Fruit fly (Drosophila melanogaster): Measurements from ENCODE around the gene CG3638.

The CG3638 gene

DNA sequence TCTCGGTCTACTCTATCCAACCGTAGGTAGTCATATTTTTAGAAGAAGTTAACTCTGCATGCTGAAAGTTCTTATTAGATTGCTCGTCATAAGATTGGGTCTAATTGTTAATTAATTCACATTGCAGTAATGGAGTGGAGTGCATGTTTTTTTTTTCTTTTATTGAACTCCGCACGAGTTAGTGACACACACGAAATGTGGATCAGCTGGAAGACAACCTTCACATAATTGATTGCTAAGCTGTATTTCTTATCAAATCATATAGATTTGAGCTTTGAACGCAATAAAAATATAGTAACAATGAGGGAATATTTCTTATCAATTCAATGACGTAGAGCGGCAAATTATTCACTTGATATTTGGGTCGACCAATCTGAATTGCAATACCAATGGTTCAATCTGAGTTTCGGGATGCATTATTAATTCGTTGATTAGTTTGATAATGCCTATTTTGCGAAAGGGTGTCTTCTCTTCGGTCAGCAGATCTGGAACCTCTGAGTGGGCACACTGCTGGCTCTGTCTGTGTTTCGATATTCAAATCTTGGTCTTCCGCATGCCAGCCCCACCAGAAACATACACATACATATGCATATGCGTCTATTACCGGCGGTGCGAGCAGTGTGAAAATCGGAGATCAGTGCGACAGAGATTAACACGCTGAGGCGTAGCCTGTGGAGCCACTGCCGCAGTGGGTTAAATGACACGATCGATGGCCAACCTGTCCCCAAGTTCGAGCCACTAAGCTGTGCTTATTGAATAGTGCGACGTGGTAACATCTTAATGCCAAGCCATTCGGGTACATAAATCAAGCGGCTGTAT is 42.5 kb upstream of the CG3638 start (continued):
- no peak for TF ChIP-seq CG8290 (GFP tag; optimal IDR thresholded peaks at IDR 0.05)
- TF ChIP-seq CG8290 (tag; optimal IDR thresholded peaks at IDR 0.05): peak in 1 of 2 experiments; percentile 44
- no peak for TF ChIP-seq wdn (GFP tag; IDR thresholded peaks at IDR 0.05)
- TF ChIP-seq Rfx (GFP tag; IDR thresholded peaks at IDR 0.05): peak; percentile 33; the same call in 1 of the 2 replicates
- TF ChIP-seq ash1 (GFP tag; optimal IDR thresholded peaks at IDR 0.05): no peak
- TF ChIP-seq Bgb (GFP tag; IDR thresholded peaks at IDR 0.05; ENCODE audit: partially characterized antibody): no peak
- no peak for TF ChIP-seq Fer1 (GFP tag; optimal IDR thresholded peaks at IDR 0.05)
- no peak for TF ChIP-seq CG31224 (GFP tag; IDR thresholded peaks at IDR 0.05)
- TF ChIP-seq CG31441 (GFP tag; IDR thresholded peaks at IDR 0.05): no peak
- TF ChIP-seq dmrt99B (tag; optimal IDR thresholded peaks at IDR 0.05): peak; percentile 28
- TF ChIP-seq twi (tag; optimal IDR thresholded peaks at IDR 0.05): no peak
- TF ChIP-seq CG11456 (GFP tag; IDR thresholded peaks at IDR 0.05): no peak
- TF ChIP-seq pfk (GFP tag; optimal IDR thresholded peaks at IDR 0.05): no peak
- TF ChIP-seq MBD-R2 (GFP tag; IDR thresholded peaks at IDR 0.05): no peak
- no peak for TF ChIP-seq stc (GFP tag; IDR thresholded peaks at IDR 0.05)
- TF ChIP-seq Dll (GFP tag; IDR thresholded peaks at IDR 0.05; ENCODE audit: partially characterized antibody): no peak
- TF ChIP-seq CG6791 (GFP tag; IDR thresholded peaks at IDR 0.05; ENCODE audit: partially characterized antibody): no peak
- 0 out of 3 replicates have a peak, but pooled peaks have one; percentile 46 for TF ChIP-seq ci (GFP tag; IDR thresholded peaks at IDR 0.05)
- TF ChIP-seq Meics (GFP tag; optimal IDR thresholded peaks at IDR 0.05): peak; percentile 49
- no peak for TF ChIP-seq Xbp1 (GFP tag; optimal IDR thresholded peaks at IDR 0.05)
- TF ChIP-seq Dip3 (GFP tag; optimal IDR thresholded peaks at IDR 0.05): peak; percentile 11
- no peak for TF ChIP-seq CG17829 (tag; optimal IDR thresholded peaks at IDR 0.05)
- TF ChIP-seq CG16815 (GFP tag; optimal IDR thresholded peaks at IDR 0.05): no peak
- peak; percentile 81; the same call in 1 of the 4 replicates for TF ChIP-seq chinmo (GFP tag; IDR thresholded peaks at IDR 0.05; ENCODE audit: partially characterized antibody)
- TF ChIP-seq ab (GFP tag; optimal IDR thresholded peaks at IDR 0.05): no peak
- peak; percentile 15 for TF ChIP-seq abd-A (tag; optimal IDR thresholded peaks at IDR 0.05)
- peak; percentile 36 for TF ChIP-seq grau (tag; optimal IDR thresholded peaks at IDR 0.05)
- no peak for TF ChIP-seq CG8359 (GFP tag; optimal IDR thresholded peaks at IDR 0.05; ENCODE audit: borderline replicate concordance)
- peak; percentile 20 for TF ChIP-seq BtbVII (GFP tag; optimal IDR thresholded peaks at IDR 0.05)
- TF ChIP-seq disco-r (GFP tag; optimal IDR thresholded peaks at IDR 0.05): no peak
- TF ChIP-seq jing (GFP tag; optimal IDR thresholded peaks at IDR 0.05): no peak
- TF ChIP-seq Eip74EF (GFP tag; optimal IDR thresholded peaks at IDR 0.05): peak in 1 of 2 experiments; percentile 82
- no peak for TF ChIP-seq CG3281 (GFP tag; optimal IDR thresholded peaks at IDR 0.05)
- TF ChIP-seq Hr51 (GFP tag; optimal IDR thresholded peaks at IDR 0.05): peak in 1 of 2 experiments; percentile 24
- TF ChIP-seq Nf-YC (tag; optimal IDR thresholded peaks at IDR 0.05): peak; percentile 10
- no peak for TF ChIP-seq CG6854 (GFP tag; optimal IDR thresholded peaks at IDR 0.05)
- TF ChIP-seq gcm (GFP tag; optimal IDR thresholded peaks at IDR 0.05): no peak
- no peak for TF ChIP-seq sna (GFP tag; IDR thresholded peaks at IDR 0.05; ENCODE audit: partially characterized antibody)
- no peak for TF ChIP-seq Ravus (GFP tag; IDR thresholded peaks at IDR 0.05)

DNA sequence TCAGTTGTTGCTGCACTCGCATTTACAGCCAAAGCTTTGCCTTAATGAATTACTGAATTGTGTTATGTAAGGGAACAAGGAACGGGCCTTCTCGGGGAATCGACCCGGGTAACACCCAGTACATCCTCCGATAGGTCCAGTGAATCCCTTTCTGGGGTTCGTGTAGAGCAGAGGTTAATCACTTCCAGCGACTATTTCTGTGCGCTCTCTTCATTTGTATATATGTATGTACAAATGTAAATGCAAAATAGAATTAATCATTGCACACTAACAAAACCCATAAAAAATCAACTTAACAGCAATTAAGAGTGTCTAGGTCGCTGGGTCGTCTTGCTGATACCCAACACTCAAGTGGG is 41.0 kb upstream of the CG3638 start:
- TF ChIP-seq Pdp1 (GFP tag; optimal IDR thresholded peaks at IDR 0.05) (peak in 1 of 2 experiments; percentile 34), sens-2 (GFP tag; IDR thresholded peaks at IDR 0.05) (no peak)

Data from whole organism, embryonic.